Worm (Caenorhabditis elegans): ENCODE measurements around the gene K03B4.9.

Gene K03B4.9

DNA sequence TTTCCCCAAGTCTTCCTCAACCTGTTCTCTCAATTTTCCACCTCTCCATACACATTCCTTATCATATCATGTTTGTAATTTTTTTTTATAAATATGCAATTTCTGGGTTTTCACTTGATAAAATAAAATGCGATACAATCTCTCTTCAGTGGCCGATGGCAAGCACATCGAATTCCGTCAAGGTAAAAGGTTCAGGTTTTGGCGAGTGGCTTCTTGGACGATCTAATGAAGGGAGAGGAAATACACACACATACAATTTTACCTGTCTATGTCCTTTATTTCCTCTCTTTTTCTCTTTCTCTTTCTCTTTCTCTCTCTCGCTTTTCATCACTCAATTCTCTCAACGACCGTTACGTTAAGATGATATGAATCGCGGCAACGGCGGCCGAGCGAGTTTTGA lies 20.9 kb downstream of the K03B4.9 start:
- TF ChIP-seq madf-2 (tag; optimal IDR thresholded peaks at IDR 0.05) (no peak), nhr-11 (tag; optimal IDR thresholded peaks at IDR 0.05) (no peak), ceh-18 (tag; optimal IDR thresholded peaks at IDR 0.05) (no peak), unc-55 (GFP tag; optimal IDR thresholded peaks at IDR 0.05) (no peak), ama-1 (optimal IDR thresholded peaks at IDR 0.05) (no peak), sox-2 (GFP tag; IDR thresholded peaks at IDR 0.05) (no peak), ceh-31 (tag; optimal IDR thresholded peaks at IDR 0.05) (no peak), K02D7.2 (tag; optimal IDR thresholded peaks at IDR 0.05) (no peak), elt-2 (tag; optimal IDR thresholded peaks at IDR 0.05) (no peak)

DNA sequence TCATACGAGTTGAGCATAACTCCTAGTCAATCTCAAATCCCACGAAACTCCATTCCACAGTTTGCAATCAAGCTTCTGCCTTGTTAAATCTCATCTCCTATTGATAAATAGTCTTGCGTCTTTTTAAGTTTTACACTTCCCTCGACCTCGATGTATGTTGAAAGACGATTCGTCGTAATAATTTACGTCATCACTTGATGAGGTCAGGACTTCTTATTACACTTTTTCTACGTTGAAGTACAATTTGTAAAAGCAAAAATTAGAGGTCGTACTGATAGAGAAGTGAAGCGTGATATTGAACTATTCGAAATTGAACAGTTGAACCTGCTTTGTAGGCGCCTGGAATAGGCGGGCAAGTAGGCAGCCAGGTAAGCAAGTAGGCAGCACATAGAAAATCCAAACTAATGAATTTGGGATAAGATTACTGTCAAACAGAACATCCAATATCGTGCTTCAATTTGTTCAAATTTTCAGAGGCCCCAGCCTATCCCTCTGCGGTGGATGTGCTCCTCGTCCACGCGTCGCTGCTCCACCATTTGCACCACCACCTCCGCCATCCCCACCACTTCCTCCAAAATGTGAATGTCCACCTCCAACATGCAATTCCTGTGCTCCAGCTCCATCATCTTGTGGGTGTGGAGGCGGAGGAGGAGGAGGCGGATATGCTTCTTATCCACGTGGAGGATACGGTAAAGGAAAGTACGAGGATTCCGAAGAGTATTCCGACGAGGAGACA lies 22.6 kb downstream of the K03B4.9 start:
- no peak for TF ChIP-seq ceh-30 (tag; optimal IDR thresholded peaks at IDR 0.05)
- TF ChIP-seq hlh-30 (tag; optimal IDR thresholded peaks at IDR 0.05; ENCODE audit: insufficient read depth), result no peak
- no peak for TF ChIP-seq pax-1 (tag; optimal IDR thresholded peaks at IDR 0.05)
- TF ChIP-seq fkh-6 (tag; optimal IDR thresholded peaks at IDR 0.05), result no peak
- no peak for TF ChIP-seq pqm-1 (tag; optimal IDR thresholded peaks at IDR 0.05)
- no peak for TF ChIP-seq ttx-3 (tag; optimal IDR thresholded peaks at IDR 0.05)
- TF ChIP-seq C08G9.2 (tag; optimal IDR thresholded peaks at IDR 0.05), result no peak
- TF ChIP-seq sox-4 (tag; optimal IDR thresholded peaks at IDR 0.05), result no peak
- TF ChIP-seq unc-3 (GFP tag; conservative IDR thresholded peaks at IDR 0.05), result no peak
- no peak for TF ChIP-seq unc-3 (tag; optimal IDR thresholded peaks at IDR 0.05)
- TF ChIP-seq sox-2 (GFP tag; IDR thresholded peaks at IDR 0.05), result no peak
- TF ChIP-seq tbx-7 (tag; optimal IDR thresholded peaks at IDR 0.05), result no peak
- no peak for TF ChIP-seq ceh-48 (tag; optimal IDR thresholded peaks at IDR 0.05)
- no peak for TF ChIP-seq fax-1 (tag; optimal IDR thresholded peaks at IDR 0.05)
- TF ChIP-seq sdc-2 (tag; optimal IDR thresholded peaks at IDR 0.05), result no peak
- no peak for TF ChIP-seq K02D7.2 (tag; optimal IDR thresholded peaks at IDR 0.05)
- TF ChIP-seq hlh-8 (tag; optimal IDR thresholded peaks at IDR 0.05), result no peak
- no peak for TF ChIP-seq C38D4.7 (GFP tag; optimal IDR thresholded peaks at IDR 0.05)
- no peak for TF ChIP-seq dmd-4 (tag; optimal IDR thresholded peaks at IDR 0.05; ENCODE audit: borderline replicate concordance)

- TF ChIP-seq hlh-8 (tag; optimal IDR thresholded peaks at IDR 0.05) (no peak), ceh-19 (GFP tag; optimal IDR thresholded peaks at IDR 0.05) (no peak), ama-1 (optimal IDR thresholded peaks at IDR 0.05) (no peak), ceh-31 (tag; optimal IDR thresholded peaks at IDR 0.05) (no peak), nfya-1 (tag; optimal IDR thresholded peaks at IDR 0.05) (no peak), sox-4 (tag; optimal IDR thresholded peaks at IDR 0.05) (no peak), hlh-30 (tag; optimal IDR thresholded peaks at IDR 0.05; ENCODE audit: insufficient read depth) (no peak)
Measured at ce11 chrV:4648527-4648926, 23.9 kb downstream of the K03B4.9 start, which contains the start of gene F41F3.8. TSS of gene F41F3.8 (plus strand) at chrV:4648827.

ce11 chrV:4647857-4648256 lies 24.5 kb downstream of the K03B4.9 start, which contains the start of gene F41F3.3:
TSS of gene F41F3.3 (minus strand) at chrV:4648239.
- TF ChIP-seq T23F11.4 (GFP tag; optimal IDR thresholded peaks at IDR 0.05) (peak; percentile 93), pros-1 (tag; optimal IDR thresholded peaks at IDR 0.05) (no peak), ttx-3 (tag; optimal IDR thresholded peaks at IDR 0.05) (no peak), lin-11 (tag; optimal IDR thresholded peaks at IDR 0.05) (peak; percentile 1), ref-2 (tag; optimal IDR thresholded peaks at IDR 0.05) (peak; percentile 50), F13H6.1 (tag; optimal IDR thresholded peaks at IDR 0.05) (peak; percentile 49), dmd-4 (tag; optimal IDR thresholded peaks at IDR 0.05; ENCODE audit: borderline replicate concordance) (peak; percentile 25), ceh-14 (tag; optimal IDR thresholded peaks at IDR 0.05) (peak; percentile 29), ceh-31 (tag; optimal IDR thresholded peaks at IDR 0.05) (peak; percentile 21), hlh-30 (tag; optimal IDR thresholded peaks at IDR 0.05; ENCODE audit: insufficient read depth) (no peak), ceh-2 (tag; optimal IDR thresholded peaks at IDR 0.05) (peak; percentile 24), odd-2 (tag; optimal IDR thresholded peaks at IDR 0.05) (no peak), pat-9 (tag; optimal IDR thresholded peaks at IDR 0.05) (no peak), sox-4 (tag; optimal IDR thresholded peaks at IDR 0.05) (peak; percentile 43), Y22D7AL.16 (tag; optimal IDR thresholded peaks at IDR 0.05) (no peak), fax-1 (tag; optimal IDR thresholded peaks at IDR 0.05) (no peak), gmeb-2 (tag; optimal IDR thresholded peaks at IDR 0.05) (peak; percentile 24), ceh-9 (tag; optimal IDR thresholded peaks at IDR 0.05) (no peak), hlh-8 (tag; optimal IDR thresholded peaks at IDR 0.05) (no peak), ceh-6 (GFP tag; optimal IDR thresholded peaks at IDR 0.05) (peak; percentile 32), K02D7.2 (tag; optimal IDR thresholded peaks at IDR 0.05) (peak; percentile 15), ceh-48 (tag; optimal IDR thresholded peaks at IDR 0.05) (no peak), ztf-16 (tag; optimal IDR thresholded peaks at IDR 0.05) (peak; percentile 70), pha-2 (tag; optimal IDR thresholded peaks at IDR 0.05) (no peak), rnt-1 (tag; optimal IDR thresholded peaks at IDR 0.05) (no peak), madf-2 (tag; optimal IDR thresholded peaks at IDR 0.05) (peak; percentile 42), mec-3 (tag; optimal IDR thresholded peaks at IDR 0.05; ENCODE audit: borderline replicate concordance) (peak; percentile 67)

All from whole organism, late embryonic.